Worm (Caenorhabditis elegans) whole organism, L2 larva: ENCODE results near the gene baz-2.

Experiments used
- F13H6.1 ChIP-seq: sonication (generic microtip); optimal IDR thresholded peaks from 2 replicates; lab custom pipeline; 2016; ENCODE audit warnings: missing genetic modification characterization, missing compliant biosample characterization
- R02D3.7 ChIP-seq: fragments of 150-350 bp; optimal IDR thresholded peaks from 2 replicates; lab custom pipeline; 2014; ENCODE audit warnings: missing biosample characterization, missing genetic modification characterization
- Y55F3AM.14 ChIP-seq: fragments of 200-800 bp; sonication (Bioruptor generic); optimal IDR thresholded peaks from 2 replicates; lab custom pipeline; 2018; ENCODE audit warnings: mild to moderate bottlenecking, missing genetic modification characterization, missing compliant biosample characterization
- ZK546.5 ChIP-seq: sonication (generic microtip); optimal IDR thresholded peaks from 2 replicates; lab custom pipeline; 2017; ENCODE audit warnings: missing biosample characterization, missing genetic modification characterization
- alr-1 ChIP-seq: fragments of 150-350 bp; optimal IDR thresholded peaks from 2 replicates; lab custom pipeline; 2014; ENCODE audit warnings: missing biosample characterization, missing genetic modification characterization
- aly-2 ChIP-seq: fragments of 150-350 bp; optimal IDR thresholded peaks from 2 replicates; lab custom pipeline; 2014; ENCODE audit warnings: missing biosample characterization, missing genetic modification characterization
- ama-1 ChIP-seq: fragments of 150-350 bp; optimal IDR thresholded peaks from 2 replicates; lab custom pipeline; 2018; ENCODE audit warnings: inconsistent platforms
- blmp-1 ChIP-seq: sonication (generic microtip); optimal IDR thresholded peaks from 2 replicates; lab custom pipeline; 2017; ENCODE audit warnings: missing genetic modification characterization, mild to moderate bottlenecking, missing compliant biosample characterization, antibody characterized with exemption, moderate library complexity; ENCODE audit not compliant: insufficient read depth
- crh-2 ChIP-seq: sonication (generic microtip); optimal IDR thresholded peaks from 2 replicates; lab custom pipeline; 2017; ENCODE audit warnings: missing biosample characterization, missing genetic modification characterization
- elt-1 ChIP-seq: fragments of 150-350 bp; optimal IDR thresholded peaks from 2 replicates; lab custom pipeline; 2014; ENCODE audit warnings: missing biosample characterization, missing genetic modification characterization
- gmeb-1 ChIP-seq: fragments of 150-350 bp; optimal IDR thresholded peaks from 2 replicates; lab custom pipeline; 2014; ENCODE audit warnings: missing biosample characterization, missing genetic modification characterization
- lin-11 ChIP-seq: fragments of 150-350 bp; sonication (generic microtip); optimal IDR thresholded peaks from 2 replicates; lab custom pipeline; 2014; ENCODE audit warnings: missing biosample characterization, missing genetic modification characterization, inconsistent platforms, mixed read lengths
- lin-13 ChIP-seq: fragments of 150-350 bp; optimal IDR thresholded peaks from 2 replicates; lab custom pipeline; 2014; ENCODE audit warnings: missing biosample characterization, missing genetic modification reagents, missing genetic modification characterization
- lsy-2 ChIP-seq, 2 experiments: fragments of 150-350 bp in 1 of 2; sonication (generic microtip) in 1 of 2; optimal IDR thresholded peaks; 2 replicates each; lab custom pipeline; 2014 to 2017; ENCODE audit warnings: missing biosample characterization in 2 of 2, missing genetic modification characterization in 2 of 2
- mbf-1 ChIP-seq: sonication (generic microtip); optimal IDR thresholded peaks from 2 replicates; lab custom pipeline; 2017; ENCODE audit warnings: missing biosample characterization, missing genetic modification characterization
- mdl-1 ChIP-seq, 2 experiments: fragments of 150-350 bp in 1 of 2; sonication (generic microtip) in 1 of 2; optimal IDR thresholded peaks; 2 replicates each; lab custom pipeline; 2017; ENCODE audit warnings: missing biosample characterization in 2 of 2, missing genetic modification characterization in 2 of 2
- nhr-10 ChIP-seq: sonication (generic microtip); optimal IDR thresholded peaks from 2 replicates; lab custom pipeline; 2017; ENCODE audit warnings: missing biosample characterization, missing genetic modification characterization
- nhr-11 ChIP-seq: fragments of 150-350 bp; optimal IDR thresholded peaks from 2 replicates; lab custom pipeline; 2014; ENCODE audit warnings: missing biosample characterization, missing genetic modification characterization
- nhr-12 ChIP-seq: fragments of 150-350 bp; optimal IDR thresholded peaks from 2 replicates; lab custom pipeline; 2014; ENCODE audit warnings: missing biosample characterization, missing genetic modification characterization
- nhr-129 ChIP-seq: fragments of 150-350 bp; optimal IDR thresholded peaks from 2 replicates; lab custom pipeline; 2014; ENCODE audit warnings: missing biosample characterization, missing genetic modification characterization
- nhr-21 ChIP-seq: fragments of 150-350 bp; optimal IDR thresholded peaks from 2 replicates; lab custom pipeline; 2014; ENCODE audit warnings: missing biosample characterization, missing genetic modification characterization
- nhr-23 ChIP-seq: fragments of 150-350 bp; optimal IDR thresholded peaks from 2 replicates; lab custom pipeline; 2014; ENCODE audit warnings: missing biosample characterization, missing genetic modification reagents, missing genetic modification characterization
- nhr-237 ChIP-seq: fragments of 150-350 bp; optimal IDR thresholded peaks from 2 replicates; lab custom pipeline; 2014; ENCODE audit warnings: missing biosample characterization, missing genetic modification characterization
- nhr-25 ChIP-seq: fragments of 150-350 bp; sonication (generic microtip); optimal IDR thresholded peaks from 3 replicates; lab custom pipeline; 2014; ENCODE audit warnings: missing biosample characterization, missing genetic modification characterization
- nhr-6 ChIP-seq: fragments of 150-350 bp; optimal IDR thresholded peaks from 2 replicates; lab custom pipeline; 2014; ENCODE audit warnings: missing biosample characterization, missing genetic modification characterization
- nhr-77 ChIP-seq: fragments of 150-350 bp; optimal IDR thresholded peaks from 2 replicates; lab custom pipeline; 2014; ENCODE audit warnings: missing biosample characterization, missing genetic modification characterization
- sem-4 ChIP-seq: fragments of 150-350 bp; optimal IDR thresholded peaks from 2 replicates; lab custom pipeline; 2014; ENCODE audit warnings: missing biosample characterization, missing genetic modification reagents, missing genetic modification characterization
- skn-1 ChIP-seq: sonication (generic microtip); optimal IDR thresholded peaks from 2 replicates; lab custom pipeline; 2017; ENCODE audit warnings: missing biosample characterization, missing genetic modification characterization
- sma-9 ChIP-seq, 2 experiments: fragments of 150-350 bp in 1 of 2; sonication (generic microtip) in 1 of 2; optimal IDR thresholded peaks; 2 replicates each; lab custom pipeline; 2014 to 2016; ENCODE audit warnings: missing genetic modification characterization in 2 of 2, mild to moderate bottlenecking in 1 of 2, missing biosample characterization in 1 of 2, missing compliant biosample characterization in 1 of 2, missing genetic modification reagents in 1 of 2, moderate library complexity in 1 of 2
- snpc-4 ChIP-seq: fragments of 150-350 bp; optimal IDR thresholded peaks from 2 replicates; lab custom pipeline; 2014; ENCODE audit warnings: missing biosample characterization, missing genetic modification characterization
- unc-39 ChIP-seq: fragments of 150-350 bp; optimal IDR thresholded peaks from 2 replicates; lab custom pipeline; 2014; ENCODE audit warnings: missing biosample characterization, missing genetic modification characterization
- unc-55 ChIP-seq: fragments of 150-350 bp; sonication (generic microtip); optimal IDR thresholded peaks from 3 replicates; lab custom pipeline; 2014; ENCODE audit warnings: missing biosample characterization, missing genetic modification reagents, missing genetic modification characterization
- unc-62 ChIP-seq: fragments of 150-350 bp; optimal IDR thresholded peaks from 2 replicates; lab custom pipeline; 2014; ENCODE audit warnings: missing biosample characterization, missing genetic modification reagents, missing genetic modification characterization
- ztf-4 ChIP-seq: fragments of 150-350 bp; optimal IDR thresholded peaks from 2 replicates; lab custom pipeline; 2014; ENCODE audit warnings: missing biosample characterization, missing genetic modification characterization

The baz-2 gene

DNA sequence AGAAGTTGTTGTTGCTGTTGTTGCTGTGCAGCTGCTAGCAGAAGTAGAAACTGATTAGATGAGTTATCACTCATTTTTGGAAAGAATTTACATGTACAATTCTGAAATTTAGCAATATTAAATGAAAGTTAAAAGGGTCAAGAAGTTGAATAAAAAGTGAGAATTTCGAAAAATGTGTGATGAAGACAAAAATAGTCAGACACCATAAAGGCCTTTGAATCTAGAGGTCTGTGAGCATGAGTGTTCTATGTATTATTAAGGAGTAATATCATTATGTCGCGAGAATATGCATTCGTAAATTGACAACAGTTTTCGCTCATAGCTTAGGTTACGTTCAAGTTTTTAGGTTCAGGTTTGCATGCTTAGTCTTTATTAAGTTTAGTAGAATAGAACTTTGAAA, at the start of gene baz-2:
baz-2 (minus strand) TSS at position 101 of the 400 bp plus-strand sequence.
- TF ChIP-seq mdl-1 (tag; optimal IDR thresholded peaks at IDR 0.05; lab: Kevin White, UChicago): no peak
- TF ChIP-seq nhr-11: no peak
- no peak for TF ChIP-seq Y55F3AM.14 (GFP tag; lab: Kevin White, UChicago)
- no peak for TF ChIP-seq crh-2 (tag; lab: Kevin White, UChicago)
- TF ChIP-seq ZK546.5 (tag; lab: Kevin White, UChicago): no peak
- TF ChIP-seq sem-4: no peak
- TF ChIP-seq lsy-2 (tag; optimal IDR thresholded peaks at IDR 0.05; lab: Kevin White, UChicago): no peak
- no peak for TF ChIP-seq ama-1 (lab: Kevin White, UChicago)
- TF ChIP-seq lin-13 (GFP tag; lab: Kevin White, UChicago): no peak
- no peak for TF ChIP-seq elt-1 (tag; lab: Kevin White, UChicago)
- TF ChIP-seq nhr-129 (tag; lab: Kevin White, UChicago): no peak
- no peak for TF ChIP-seq nhr-25 (tag; lab: Kevin White, UChicago)
- TF ChIP-seq blmp-1: no peak
- TF ChIP-seq aly-2: no peak
- TF ChIP-seq nhr-6 (tag; lab: Kevin White, UChicago): no peak
- TF ChIP-seq snpc-4 (tag; lab: Kevin White, UChicago): no peak

ce11 chrIII:7703474-7703873, 47.6 kb upstream of the baz-2 start:
- TF ChIP-seq nhr-237 (tag; lab: Kevin White, UChicago): no peak
- no peak for TF ChIP-seq nhr-11
- no peak for TF ChIP-seq lin-11 (tag; lab: Kevin White, UChicago)
- TF ChIP-seq mbf-1 (tag; lab: Kevin White, UChicago): no peak
- no peak for TF ChIP-seq nhr-6 (tag; lab: Kevin White, UChicago)
- no peak for TF ChIP-seq elt-1 (tag; lab: Kevin White, UChicago)
- TF ChIP-seq nhr-21: no peak
- TF ChIP-seq nhr-12 (tag; lab: Kevin White, UChicago): no peak
- no peak for TF ChIP-seq nhr-23 (tag; lab: Kevin White, UChicago)
- TF ChIP-seq mdl-1 (tag; optimal IDR thresholded peaks at IDR 0.05; lab: Kevin White, UChicago): no peak
- TF ChIP-seq nhr-129 (tag; lab: Kevin White, UChicago): no peak
- no peak for TF ChIP-seq unc-39 (tag; lab: Kevin White, UChicago)
- TF ChIP-seq sem-4: no peak
- TF ChIP-seq aly-2: no peak

DNA sequence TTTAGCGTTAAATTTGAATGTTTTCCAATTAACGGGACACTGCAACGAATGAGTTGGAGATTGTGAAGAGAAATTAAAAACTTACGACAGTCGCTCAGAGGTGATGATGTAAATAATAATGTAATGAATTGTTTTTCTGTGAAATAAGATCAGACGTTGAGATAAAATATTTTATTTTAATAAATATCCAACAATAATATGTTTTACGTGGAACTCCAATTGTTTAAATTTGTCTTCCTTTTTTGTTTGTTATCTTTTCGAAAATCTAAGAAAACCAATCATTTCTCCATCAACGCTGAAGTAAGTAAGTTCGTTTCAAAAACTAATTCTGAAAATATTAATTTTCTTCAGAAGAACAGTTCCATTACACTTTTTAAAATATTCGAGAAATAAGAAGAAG, 38.4 kb upstream of the baz-2 start, which contains the start of gene C18H2.5:
C18H2.5 (minus strand) TSS at position 101 of the 400 bp plus-strand sequence.
- TF ChIP-seq ztf-4 (tag; lab: Kevin White, UChicago) (no peak), nhr-6 (tag; lab: Kevin White, UChicago) (no peak), crh-2 (tag; lab: Kevin White, UChicago) (no peak), lin-13 (GFP tag; lab: Kevin White, UChicago) (no peak), R02D3.7 (tag; lab: Kevin White, UChicago) (no peak), nhr-129 (tag; lab: Kevin White, UChicago) (no peak), nhr-23 (tag; lab: Kevin White, UChicago) (no peak), lin-11 (tag; lab: Kevin White, UChicago) (no peak), blmp-1 (no peak), F13H6.1 (tag; lab: Kevin White, UChicago) (no peak), ZK546.5 (tag; lab: Kevin White, UChicago) (no peak), sem-4 (no peak), unc-62 (GFP tag; lab: Kevin White, UChicago) (no peak), alr-1 (tag; lab: Kevin White, UChicago) (no peak), snpc-4 (tag; lab: Kevin White, UChicago) (no peak)

ce11 chrIII:7692287-7692686, 36.5 kb upstream of the baz-2 start:
- TF ChIP-seq nhr-77 (tag; lab: Kevin White, UChicago) (no peak), mbf-1 (tag; lab: Kevin White, UChicago) (no peak), sma-9 (GFP tag; optimal IDR thresholded peaks at IDR 0.05; lab: Kevin White, UChicago) (no peak), sma-9 (tag; optimal IDR thresholded peaks at IDR 0.05; lab: Kevin White, UChicago) (no peak), skn-1 (tag; lab: Kevin White, UChicago) (no peak), lin-13 (GFP tag; lab: Kevin White, UChicago) (no peak), R02D3.7 (tag; lab: Kevin White, UChicago) (no peak), nhr-23 (tag; lab: Kevin White, UChicago) (no peak), gmeb-1 (no peak), ZK546.5 (tag; lab: Kevin White, UChicago) (no peak), nhr-10 (tag; lab: Kevin White, UChicago) (no peak), unc-55 (GFP tag; lab: Kevin White, UChicago) (no peak), nhr-25 (tag; lab: Kevin White, UChicago) (no peak), unc-62 (GFP tag; lab: Kevin White, UChicago) (no peak), F13H6.1 (tag; lab: Kevin White, UChicago) (no peak), nhr-12 (tag; lab: Kevin White, UChicago) (no peak), lsy-2 (tag; optimal IDR thresholded peaks at IDR 0.05; lab: Kevin White, UChicago) (no peak)
- TF ChIP-seq, all 48 proteins: peak for 0
